Fruit fly (Drosophila melanogaster): Measurements from ENCODE around the gene Odj.

- TF ChIP-seq sqz (GFP tag; optimal IDR thresholded peaks at IDR 0.05): no peak
- TF ChIP-seq Fer1 (GFP tag; optimal IDR thresholded peaks at IDR 0.05): no peak
- no peak for TF ChIP-seq CG2202 (tag; optimal IDR thresholded peaks at IDR 0.05)
- no peak for TF ChIP-seq BEAF-32 (GFP tag; optimal IDR thresholded peaks at IDR 0.05)
- TF ChIP-seq CG12769 (tag; optimal IDR thresholded peaks at IDR 0.05): no peak
- no peak for TF ChIP-seq nerfin-2 (GFP tag; IDR thresholded peaks at IDR 0.05; ENCODE audit: partially characterized antibody)
- TF ChIP-seq CG9876 (GFP tag; optimal IDR thresholded peaks at IDR 0.05): no peak
- no peak for TF ChIP-seq CG8924 (tag; optimal IDR thresholded peaks at IDR 0.05)
- TF ChIP-seq lilli (GFP tag; optimal IDR thresholded peaks at IDR 0.05): no peak
These were observed 13.4 kb downstream of the Odj start for dm6 chr3R:17795561-17796170.
